Fruit fly (Drosophila melanogaster) whole organism, embryonic: ENCODE results near the gene CG6000.

ENCODE experiments used
- ATbp ChIP-seq: fragments of 200-800 bp; sonication (Bioruptor generic); optimal IDR thresholded peaks from 2 replicates; lab custom pipeline; 2017; ENCODE audit warnings: missing biosample characterization, mild to moderate bottlenecking, missing genetic modification characterization, missing genetic modification reagents
- Bteb2 ChIP-seq: fragments of 200-800 bp; sonication (Bioruptor generic); optimal IDR thresholded peaks from 2 replicates; lab custom pipeline; 2016; ENCODE audit warnings: missing biosample characterization, missing genetic modification characterization
- C15 ChIP-seq: fragments of 200-800 bp; sonication (Bioruptor generic); IDR thresholded peaks from 3 replicates; pipeline ENCODE4 v1.3.6; 2022; ENCODE audit warnings: missing biosample characterization, missing genetic modification characterization
- CG10654 ChIP-seq: fragments of 200-800 bp; sonication (Bioruptor generic); optimal IDR thresholded peaks from 2 replicates; lab custom pipeline; 2016; ENCODE audit warnings: missing biosample characterization, missing genetic modification characterization
- CG12236 ChIP-seq: fragments of 200-800 bp; sonication (Bioruptor generic); optimal IDR thresholded peaks from 2 replicates; lab custom pipeline; 2016; ENCODE audit warnings: missing biosample characterization, missing genetic modification characterization
- CG13287 ChIP-seq: fragments of 200-800 bp; sonication (Bioruptor generic); IDR thresholded peaks from 2 replicates; pipeline ENCODE4 v1.3.6; 2022; ENCODE audit warnings: missing biosample characterization, missing genetic modification characterization; ENCODE audit not compliant: partially characterized antibody
- CG13894 ChIP-seq: fragments of 200-800 bp; sonication (Bioruptor generic); optimal IDR thresholded peaks from 3 replicates; lab custom pipeline; 2018; ENCODE audit warnings: missing biosample characterization, mild to moderate bottlenecking, missing genetic modification characterization, moderate library complexity
- CG14014 ChIP-seq: fragments of 200-800 bp; sonication (Bioruptor generic); IDR thresholded peaks from 2 replicates; pipeline ENCODE4 v1.3.6; 2022; ENCODE audit warnings: missing biosample characterization, missing genetic modification characterization
- CG14710 ChIP-seq: fragments of 200-800 bp; sonication (Bioruptor generic); optimal IDR thresholded peaks from 3 replicates; lab custom pipeline; 2019; ENCODE audit warnings: missing biosample characterization, mild to moderate bottlenecking, missing genetic modification characterization, moderate library complexity
- CG15269 ChIP-seq: fragments of 200-800 bp; sonication (Bioruptor generic); optimal IDR thresholded peaks from 2 replicates; lab custom pipeline; 2018; ENCODE audit warnings: missing biosample characterization, mild to moderate bottlenecking, missing genetic modification characterization, moderate library complexity
- CG16815 ChIP-seq: fragments of 200-800 bp; sonication (Bioruptor generic); optimal IDR thresholded peaks from 3 replicates; lab custom pipeline; 2017; ENCODE audit warnings: missing biosample characterization, mild to moderate bottlenecking, missing genetic modification characterization
- CG17186 ChIP-seq: fragments of 200-800 bp; sonication (Bioruptor generic); optimal IDR thresholded peaks from 3 replicates; lab custom pipeline; 2017; ENCODE audit warnings: missing biosample characterization, missing genetic modification reagents, missing genetic modification characterization
- CG17829 ChIP-seq: fragments of 200-800 bp; optimal IDR thresholded peaks from 2 replicates; lab custom pipeline; 2019; ENCODE audit warnings: missing biosample characterization, mild to moderate bottlenecking, missing genetic modification characterization, moderate library complexity
- CG2199 ChIP-seq: fragments of 200-800 bp; sonication (Bioruptor generic); IDR thresholded peaks from 3 replicates; pipeline ENCODE4 v1.3.6; 2022; ENCODE audit warnings: missing biosample characterization, missing genetic modification characterization
- CG34376 ChIP-seq: fragments of 200-800 bp; sonication (Bioruptor generic); optimal IDR thresholded peaks from 2 replicates; lab custom pipeline; 2018; ENCODE audit warnings: missing biosample characterization, mild to moderate bottlenecking, missing genetic modification characterization
- CG5953 ChIP-seq: fragments of 200-800 bp; sonication (Bioruptor generic); IDR thresholded peaks from 2 replicates; pipeline ENCODE4 v1.3.6; 2022; ENCODE audit warnings: missing biosample characterization, missing genetic modification characterization
- CG7556 ChIP-seq: fragments of 200-800 bp; sonication (Bioruptor generic); optimal IDR thresholded peaks from 2 replicates; lab custom pipeline; 2017; ENCODE audit warnings: missing biosample characterization, mild to moderate bottlenecking, missing genetic modification characterization
- CG7839 ChIP-seq: fragments of 200-800 bp; sonication (Bioruptor generic); optimal IDR thresholded peaks from 3 replicates; lab custom pipeline; 2018; ENCODE audit warnings: missing biosample characterization, mild to moderate bottlenecking, missing genetic modification characterization, moderate library complexity
- CG9727 ChIP-seq: fragments of 200-800 bp; sonication (Bioruptor generic); optimal IDR thresholded peaks from 3 replicates; lab custom pipeline; 2017; ENCODE audit warnings: missing biosample characterization, mild to moderate bottlenecking, missing genetic modification characterization
- CkIIα-i1 ChIP-seq: fragments of 200-800 bp; sonication (Bioruptor generic); IDR thresholded peaks from 2 replicates; pipeline ENCODE4 v1.3.6; 2022; ENCODE audit warnings: missing biosample characterization, missing genetic modification characterization
- E2f1 ChIP-seq: fragments of 200-800 bp; sonication (Bioruptor generic); IDR thresholded peaks from 2 replicates; pipeline ENCODE4 v1.3.6; 2022; ENCODE audit warnings: missing biosample characterization, missing genetic modification characterization
- E2f2 ChIP-seq: fragments of 200-800 bp; sonication (Bioruptor generic); IDR thresholded peaks from 2 replicates; pipeline ENCODE4 v1.3.6; 2022; ENCODE audit warnings: missing biosample characterization, missing genetic modification characterization
- Ets65A ChIP-seq: fragments of 200-800 bp; sonication (Bioruptor generic); peaks from one replicate; lab custom pipeline; 2016; ENCODE audit warnings: missing biosample characterization, missing genetic modification characterization
- Hmr ChIP-seq: fragments of 200-800 bp; sonication (Bioruptor generic); optimal IDR thresholded peaks from 3 replicates; lab custom pipeline; 2017; ENCODE audit warnings: mild to moderate bottlenecking, missing biosample characterization, missing genetic modification reagents, missing genetic modification characterization
- Hmx ChIP-seq: fragments of 200-800 bp; sonication (Bioruptor generic); optimal IDR thresholded peaks from 2 replicates; lab custom pipeline; 2016; ENCODE audit warnings: missing biosample characterization, missing genetic modification characterization
- Med ChIP-seq: fragments of 200-800 bp; sonication (Bioruptor generic); peaks from one replicate; lab custom pipeline; 2016; ENCODE audit warnings: missing biosample characterization, missing genetic modification characterization, mild to moderate bottlenecking, inconsistent platforms, moderate library complexity
- NC2β ChIP-seq: fragments of 200-800 bp; sonication (Bioruptor generic); optimal IDR thresholded peaks from 2 replicates; lab custom pipeline; 2016; ENCODE audit warnings: missing biosample characterization, missing genetic modification characterization
- Nf-YA ChIP-seq: fragments of 200-800 bp; sonication (Bioruptor generic); IDR thresholded peaks from 2 replicates; pipeline ENCODE4 v1.3.6; 2022; ENCODE audit warnings: missing biosample characterization, missing genetic modification characterization
- Poxn ChIP-seq: fragments of 200-800 bp; sonication (Bioruptor generic); IDR thresholded peaks from 2 replicates; pipeline ENCODE4 v1.3.6; 2022; ENCODE audit warnings: missing biosample characterization, missing genetic modification characterization
- Sry-δ ChIP-seq: fragments of 200-800 bp; sonication (Bioruptor generic); optimal IDR thresholded peaks from 2 replicates; lab custom pipeline; 2016; ENCODE audit warnings: missing biosample characterization, missing genetic modification characterization
- Trl ChIP-seq, 3 experiments: fragments of >200 bp in 2 of 3; fragments of 200-800 bp in 1 of 3; sonication (Bioruptor generic) in 1 of 3; optimal IDR thresholded peaks; 2 replicates in 1 of 3; 3 replicates in 2 of 3; lab custom pipeline; 2016 to 2017; ENCODE audit warnings: missing biosample characterization in 1 of 3, missing genetic modification characterization in 1 of 3
- Xrp1 ChIP-seq: fragments of 200-800 bp; sonication (Bioruptor generic); IDR thresholded peaks from 2 replicates; pipeline ENCODE4 v1.3.6; 2022; ENCODE audit warnings: missing biosample characterization, missing genetic modification characterization
- ab ChIP-seq: fragments of 200-800 bp; sonication (Bioruptor generic); optimal IDR thresholded peaks from 2 replicates; lab custom pipeline; 2016; ENCODE audit warnings: missing biosample characterization, missing genetic modification characterization
- ato ChIP-seq: fragments of 200-800 bp; sonication (Bioruptor generic); IDR thresholded peaks from 2 replicates; pipeline ENCODE4 v1.3.6; 2022; ENCODE audit warnings: missing biosample characterization, missing genetic modification characterization; ENCODE audit not compliant: partially characterized antibody
- emc ChIP-seq: fragments of 200-800 bp; sonication (Bioruptor generic); optimal IDR thresholded peaks from 2 replicates; lab custom pipeline; 2016; ENCODE audit warnings: missing biosample characterization, missing genetic modification characterization
- exex ChIP-seq: fragments of 200-800 bp; sonication (Bioruptor generic); optimal IDR thresholded peaks from 4 replicates; lab custom pipeline; 2018; ENCODE audit warnings: missing biosample characterization, mild to moderate bottlenecking, missing genetic modification characterization, moderate library complexity
- fd102C ChIP-seq: fragments of 200-800 bp; sonication (Bioruptor generic); optimal IDR thresholded peaks from 2 replicates; lab custom pipeline; 2018; ENCODE audit warnings: missing biosample characterization, mild to moderate bottlenecking, missing genetic modification characterization, moderate library complexity
- fu2 ChIP-seq: fragments of 200-800 bp; sonication (Bioruptor generic); optimal IDR thresholded peaks from 2 replicates; lab custom pipeline; 2016; ENCODE audit warnings: missing biosample characterization, missing genetic modification characterization
- ham ChIP-seq: fragments of 200-800 bp; sonication (Bioruptor generic); IDR thresholded peaks from 2 replicates; pipeline ENCODE4 v1.3.6; 2022; ENCODE audit warnings: missing biosample characterization, missing genetic modification characterization
- hb ChIP-seq: fragments of 200-800 bp; sonication (Bioruptor generic); IDR thresholded peaks from 3 replicates; pipeline ENCODE4 v1.3.6; 2022; ENCODE audit warnings: missing biosample characterization, missing genetic modification characterization; ENCODE audit not compliant: partially characterized antibody
- her ChIP-seq: fragments of 200-800 bp; sonication (Bioruptor generic); optimal IDR thresholded peaks from 2 replicates; lab custom pipeline; 2016; ENCODE audit warnings: missing biosample characterization, missing genetic modification characterization
- hkb ChIP-seq, 2 experiments: fragments of 200-800 bp in 1 of 2; fragments of >200 bp in 1 of 2; sonication (Bioruptor generic) in 1 of 2; IDR thresholded peaks in 1 of 2; optimal IDR thresholded peaks in 1 of 2; 2 replicates each; pipeline versions ENCODE4 v1.3.6 to Lab custom; 2017 to 2022; ENCODE audit warnings: missing biosample characterization in 1 of 2, missing genetic modification characterization in 1 of 2
- lab ChIP-seq: fragments of 200-800 bp; sonication (Bioruptor generic); optimal IDR thresholded peaks from 3 replicates; lab custom pipeline; 2017; ENCODE audit warnings: missing biosample characterization, missing genetic modification characterization, mild to moderate bottlenecking, moderate library complexity, missing genetic modification reagents
- odd ChIP-seq: fragments of 200-800 bp; sonication (Bioruptor generic); optimal IDR thresholded peaks from 2 replicates; lab custom pipeline; 2017; ENCODE audit warnings: missing biosample characterization, mild to moderate bottlenecking, missing genetic modification characterization
- seq ChIP-seq: fragments of 200-800 bp; sonication (Bioruptor generic); IDR thresholded peaks from 2 replicates; pipeline ENCODE4 v1.3.6; 2022; ENCODE audit warnings: missing biosample characterization, missing genetic modification characterization
- sima ChIP-seq: fragments of 200-800 bp; sonication (Bioruptor generic); optimal IDR thresholded peaks from 2 replicates; lab custom pipeline; 2016; ENCODE audit warnings: missing biosample characterization, missing genetic modification characterization
- tin ChIP-seq: fragments of 200-800 bp; sonication (Bioruptor generic); optimal IDR thresholded peaks from 3 replicates; lab custom pipeline; 2016; ENCODE audit warnings: missing biosample characterization, missing genetic modification characterization
- ttk ChIP-seq: fragments of 200-800 bp; sonication (Bioruptor generic); IDR thresholded peaks from 2 replicates; pipeline ENCODE4 v2.1.2; 2022; ENCODE audit warnings: missing biosample characterization, missing genetic modification characterization
- usp ChIP-seq: fragments of >200 bp; optimal IDR thresholded peaks from 2 replicates; lab custom pipeline; 2017; ENCODE audit warnings: missing biosample characterization, missing genetic modification characterization

The CG6000 gene

dm6 chr3R:24050690-24051440 lies 3.3 kb upstream of the CG6000 start, which contains the start of the genes Atg6 and Pisd (continued):
- TF ChIP-seq ham (no peak), E2f1 (GFP tag; lab: Robert Waterston, UW) (no peak), Hmx (GFP tag; lab: Kevin White, UChicago) (no peak), CG10654 (GFP tag; lab: Kevin White, UChicago) (no peak), CG14710 (tag; lab: Kevin White, UChicago) (peak; percentile 48), ato (GFP tag; lab: Robert Waterston, UW) (no peak), ATbp (no peak), NC2β (GFP tag; lab: Kevin White, UChicago) (no peak), Sry-δ (GFP tag; lab: Kevin White, UChicago) (peak; percentile 54), E2f2 (peak; percentile 35; the same call in 1 of the 2 replicates), lab (GFP tag; lab: Kevin White, UChicago) (peak; percentile 65), Hmr (GFP tag; lab: Kevin White, UChicago) (peak; percentile 21), ab (GFP tag; lab: Kevin White, UChicago) (no peak), Trl (optimal IDR thresholded peaks at IDR 0.05; lab: Kevin White, UChicago) (peak in 1 of 2 experiments; percentile 7), Trl (GFP tag; optimal IDR thresholded peaks at IDR 0.05; lab: Kevin White, UChicago) (peak; percentile 1), C15 (GFP tag; lab: Robert Waterston, UW) (no peak), CG16815 (GFP tag; lab: Kevin White, UChicago) (no peak), CG15269 (tag; lab: Kevin White, UChicago) (peak; percentile 35), Ets65A (no peak), CG34376 (GFP tag; lab: Kevin White, UChicago) (peak; percentile 89), CG2199 (no peak), her (peak; percentile 29), CG7839 (tag; lab: Kevin White, UChicago) (peak; percentile 15), ttk (GFP tag; lab: Robert Waterston, UW) (peak; percentile 50; the same call in 1 of the 2 replicates), CkIIα-i1 (GFP tag; lab: Robert Waterston, UW) (no peak), Poxn (GFP tag; lab: Robert Waterston, UW) (no peak), usp (no peak), Nf-YA (no peak), hb (GFP tag; lab: Robert Waterston, UW) (no peak), sima (GFP tag; lab: Kevin White, UChicago) (no peak), odd (no peak), CG5953 (GFP tag; lab: Robert Waterston, UW) (peak; percentile 26; the same call in 1 of the 2 replicates), CG12236 (GFP tag; lab: Kevin White, UChicago) (no peak), tin (GFP tag; lab: Kevin White, UChicago) (peak; percentile 35), Xrp1 (peak; percentile 46; the same call in 1 of the 2 replicates), Med (GFP tag; lab: Kevin White, UChicago) (peak; percentile 89), emc (no peak), exex (tag; lab: Kevin White, UChicago) (peak; percentile 55), CG13894 (peak; percentile 82), CG17186 (GFP tag; lab: Kevin White, UChicago) (peak; percentile 57), Bteb2 (GFP tag; lab: Kevin White, UChicago) (no peak), fu2 (GFP tag; lab: Kevin White, UChicago) (no peak), CG13287 (GFP tag; lab: Robert Waterston, UW) (peak; percentile 52; the same call in 1 of the 2 replicates), CG7556 (GFP tag; lab: Kevin White, UChicago) (no peak), CG17829 (tag; lab: Kevin White, UChicago) (peak; percentile 50), CG9727 (GFP tag; lab: Kevin White, UChicago) (no peak), CG14014 (no peak), fd102C (GFP tag; lab: Kevin White, UChicago) (no peak), seq (GFP tag; lab: Robert Waterston, UW) (no peak), hkb (optimal IDR thresholded peaks at IDR 0.05; lab: Kevin White, UChicago) (no peak), hkb (GFP tag; IDR thresholded peaks at IDR 0.05; lab: Robert Waterston, UW) (peak; percentile 32; the same call in 1 of the 2 replicates)
